Worm (Caenorhabditis elegans) whole organism, midembryonic: ENCODE results near the gene dgk-1.

Experiments
- klf-2 ChIP-seq: fragments of 200-800 bp; sonication (Bioruptor generic); conservative IDR thresholded peaks from 2 replicates; pipeline ENCODE4 v1.3.6; 2022; ENCODE audit warnings: missing genetic modification reagents, missing genetic modification characterization, missing compliant biosample characterization
- ref-1 ChIP-seq: fragments of 200-800 bp; sonication (Bioruptor generic); conservative IDR thresholded peaks from 2 replicates; pipeline ENCODE4 v1.3.6; 2022; ENCODE audit warnings: missing genetic modification reagents, missing genetic modification characterization, missing compliant biosample characterization

DNA sequence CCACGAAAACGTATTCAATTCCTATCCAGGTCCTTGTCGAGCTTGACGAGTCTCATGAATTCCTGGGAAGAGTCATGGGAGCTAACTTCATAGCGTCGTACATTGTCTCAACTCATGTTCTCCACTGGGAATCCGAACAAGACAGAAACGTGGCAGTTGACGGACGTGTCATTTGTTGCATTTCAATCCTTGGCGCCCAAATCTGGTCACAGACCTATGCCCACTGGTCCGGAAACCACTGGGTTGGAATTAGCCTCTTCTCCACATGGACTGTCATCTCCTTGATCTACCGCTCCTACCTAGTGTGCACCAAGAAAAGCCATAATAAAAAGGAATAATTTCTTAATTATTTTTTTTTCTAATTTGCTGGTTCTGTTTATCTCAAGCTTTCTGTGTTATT lies 8.7 kb downstream of the dgk-1 start:
- TF ChIP-seq ref-1 (GFP tag; lab: Robert Waterston, UW) (no peak), klf-2 (GFP tag; lab: Robert Waterston, UW) (no peak)
